Worm (Caenorhabditis elegans) whole organism, young adult: ENCODE results near the gene T14G12.11.

ENCODE experiments used
- D2030.7 ChIP-seq: fragments of 200-800 bp; sonication (Bioruptor generic); IDR thresholded peaks from 2 replicates; pipeline ENCODE4 v1.3.6; 2022; ENCODE audit warnings: missing genetic modification reagents, missing genetic modification characterization, missing compliant biosample characterization
- F33H1.4 ChIP-seq: fragments of 200-800 bp; sonication (Bioruptor generic); IDR thresholded peaks from 2 replicates; pipeline ENCODE4 v1.3.6; 2022; ENCODE audit warnings: missing genetic modification reagents, missing genetic modification characterization, missing compliant biosample characterization
- K11D2.4 ChIP-seq: fragments of 200-800 bp; sonication (Bioruptor generic); IDR thresholded peaks from 2 replicates; pipeline ENCODE4 v1.3.6; 2022; ENCODE audit warnings: missing genetic modification reagents, missing genetic modification characterization, missing compliant biosample characterization
- K12H6.12 ChIP-seq: fragments of 200-800 bp; sonication (Bioruptor generic); optimal IDR thresholded peaks from 2 replicates; lab custom pipeline; 2018; ENCODE audit warnings: mild to moderate bottlenecking, missing genetic modification characterization, missing compliant biosample characterization
- T07F8.4 ChIP-seq: sonication (generic microtip); optimal IDR thresholded peaks from 2 replicates; lab custom pipeline; 2016; ENCODE audit warnings: mild to moderate bottlenecking, missing genetic modification characterization, moderate library complexity, missing compliant biosample characterization
- T26A5.8 ChIP-seq: sonication (generic microtip); optimal IDR thresholded peaks from 2 replicates; lab custom pipeline; 2016; ENCODE audit warnings: missing genetic modification characterization, missing compliant biosample characterization
- Y56A3A.18 ChIP-seq: fragments of 200-800 bp; sonication (Bioruptor generic); IDR thresholded peaks from 2 replicates; pipeline ENCODE4 v1.3.6; 2022; ENCODE audit warnings: missing genetic modification reagents, missing genetic modification characterization, missing compliant biosample characterization
- ama-1 ChIP-seq, 3 experiments: fragments of 150-350 bp in 1 of 3; sonication (generic microtip) in 2 of 3; optimal IDR thresholded peaks; 2 replicates each; lab custom pipeline; 2014 to 2018; ENCODE audit warnings: missing biosample characterization in 2 of 3, missing genetic modification characterization in 2 of 3, missing genetic modification reagents in 2 of 3
- bed-1 ChIP-seq: fragments of 200-800 bp; sonication (Bioruptor generic); IDR thresholded peaks from 2 replicates; pipeline ENCODE4 v1.3.6; 2022; ENCODE audit warnings: missing genetic modification reagents, missing genetic modification characterization, missing compliant biosample characterization
- ceh-40 ChIP-seq: fragments of 200-800 bp; sonication (Bioruptor generic); IDR thresholded peaks from 2 replicates; pipeline ENCODE4 v1.3.6; 2022; ENCODE audit warnings: missing genetic modification characterization, missing compliant biosample characterization
- ceh-79 ChIP-seq: sonication (generic microtip); optimal IDR thresholded peaks from 2 replicates; lab custom pipeline; 2017; ENCODE audit warnings: mild to moderate bottlenecking, missing genetic modification characterization, missing compliant biosample characterization
- egl-18 ChIP-seq: fragments of 200-800 bp; sonication (Bioruptor generic); IDR thresholded peaks from 2 replicates; pipeline ENCODE4 v1.3.6; 2022; ENCODE audit warnings: missing genetic modification reagents, missing genetic modification characterization, missing compliant biosample characterization
- egl-44 ChIP-seq: fragments of 200-800 bp; sonication (Bioruptor generic); IDR thresholded peaks from 2 replicates; pipeline ENCODE4 v1.3.6; 2022; ENCODE audit warnings: missing genetic modification reagents, missing genetic modification characterization, missing compliant biosample characterization
- gei-17 ChIP-seq: fragments of 200-800 bp; sonication (Bioruptor generic); optimal IDR thresholded peaks from 2 replicates; lab custom pipeline; 2018; ENCODE audit warnings: mild to moderate bottlenecking, missing genetic modification characterization, missing compliant biosample characterization
- him-1 ChIP-seq: sonication (generic microtip); optimal IDR thresholded peaks from 2 replicates; lab custom pipeline; 2016; ENCODE audit warnings: missing genotype, missing genetic modification reagents, missing genetic modification characterization, missing compliant biosample characterization
- let-607 ChIP-seq, 2 experiments: fragments of 200-800 bp in 1 of 2; sonication (Bioruptor generic) in 1 of 2; sonication (generic microtip) in 1 of 2; optimal IDR thresholded peaks; 2 replicates each; lab custom pipeline; 2016 to 2018; ENCODE audit warnings: mild to moderate bottlenecking in 2 of 2, missing compliant biosample characterization in 2 of 2, missing genetic modification characterization in 2 of 2, moderate library complexity in 2 of 2, missing genotype in 1 of 2
- lin-26 ChIP-seq: fragments of 200-800 bp; sonication (Bioruptor generic); IDR thresholded peaks from 2 replicates; pipeline ENCODE4 v1.3.6; 2022; ENCODE audit warnings: missing genetic modification reagents, missing genetic modification characterization, missing compliant biosample characterization
- lin-54 ChIP-seq: fragments of 200-800 bp; sonication (Bioruptor generic); optimal IDR thresholded peaks from 2 replicates; lab custom pipeline; 2018; ENCODE audit warnings: mild to moderate bottlenecking, missing genetic modification characterization, missing compliant biosample characterization
- lsl-1 ChIP-seq: fragments of 200-800 bp; sonication (Bioruptor generic); optimal IDR thresholded peaks from 2 replicates; lab custom pipeline; 2018; ENCODE audit warnings: mild to moderate bottlenecking, missing genetic modification characterization, moderate library complexity, missing compliant biosample characterization
- madf-8 ChIP-seq: fragments of 200-800 bp; sonication (Bioruptor generic); conservative IDR thresholded peaks from 2 replicates; pipeline ENCODE4 v1.3.6; 2022; ENCODE audit warnings: missing genetic modification reagents, missing genetic modification characterization, missing compliant biosample characterization
- nhr-90 ChIP-seq: sonication (generic microtip); optimal IDR thresholded peaks from 2 replicates; lab custom pipeline; 2016; ENCODE audit warnings: missing genotype, mild to moderate bottlenecking, missing genetic modification characterization, missing compliant biosample characterization
- pbrm-1 ChIP-seq: fragments of 200-800 bp; sonication (Bioruptor generic); IDR thresholded peaks from 2 replicates; pipeline ENCODE4 v1.3.6; 2022; ENCODE audit warnings: missing genetic modification reagents, missing genetic modification characterization, missing compliant biosample characterization
- rcor-1 ChIP-seq: fragments of 200-800 bp; sonication (Bioruptor generic); IDR thresholded peaks from 2 replicates; pipeline ENCODE4 v1.3.6; 2022; ENCODE audit warnings: missing genetic modification reagents, missing genetic modification characterization, missing compliant biosample characterization
- repo-1 ChIP-seq: sonication (generic microtip); optimal IDR thresholded peaks from 2 replicates; lab custom pipeline; 2017; ENCODE audit warnings: mild to moderate bottlenecking, missing genetic modification characterization, missing compliant biosample characterization
- tlf-1 ChIP-seq: fragments of 200-800 bp; sonication (Bioruptor generic); optimal IDR thresholded peaks from 2 replicates; lab custom pipeline; 2018; ENCODE audit warnings: mild to moderate bottlenecking, missing genetic modification characterization, missing compliant biosample characterization
- xnd-1 ChIP-seq: sonication (generic microtip); optimal IDR thresholded peaks from 2 replicates; lab custom pipeline; 2016; ENCODE audit warnings: missing genotype, missing genetic modification reagents, missing genetic modification characterization, missing compliant biosample characterization
- ztf-22 ChIP-seq: fragments of 200-800 bp; sonication (Bioruptor generic); optimal IDR thresholded peaks from 2 replicates; lab custom pipeline; 2018; ENCODE audit warnings: mild to moderate bottlenecking, missing genetic modification characterization, moderate library complexity, missing compliant biosample characterization
- ztf-25 ChIP-seq: fragments of 200-800 bp; sonication (Bioruptor generic); IDR thresholded peaks from 2 replicates; pipeline ENCODE4 v1.3.6; 2022; ENCODE audit warnings: missing genetic modification reagents, missing genetic modification characterization, missing compliant biosample characterization
- ztf-26 ChIP-seq: sonication (generic microtip); optimal IDR thresholded peaks from 2 replicates; lab custom pipeline; 2017; ENCODE audit warnings: missing genetic modification characterization, missing compliant biosample characterization

Gene T14G12.11

ce11 chrX:3722567-3722966 is 39.8 kb downstream of the T14G12.11 start:
- TF ChIP-seq pbrm-1 (GFP tag; lab: Robert Waterston, UW), result 0 out of 2 replicates have a peak, but pooled peaks have one; percentile 13
- peak; percentile 42; the same call in 1 of the 2 replicates for TF ChIP-seq lin-26
- TF ChIP-seq rcor-1 (GFP tag; lab: Robert Waterston, UW), result 0 out of 2 replicates have a peak, but pooled peaks have one; percentile 12
- TF ChIP-seq egl-44 (GFP tag; lab: Robert Waterston, UW), result peak; percentile 56; the same call in 1 of the 2 replicates
- peak; percentile 25; the same call in 1 of the 2 replicates for TF ChIP-seq D2030.7 (GFP tag; lab: Robert Waterston, UW)
- peak; percentile 74; the same call in 1 of the 2 replicates for TF ChIP-seq ztf-25 (GFP tag; lab: Robert Waterston, UW)
- 0 out of 2 replicates have a peak, but pooled peaks have one; percentile 17 for TF ChIP-seq Y56A3A.18 (GFP tag; lab: Robert Waterston, UW)

- TF ChIP-seq nhr-90 (tag; lab: Kevin White, UChicago) (no peak), lin-54 (GFP tag; lab: Kevin White, UChicago) (no peak), ceh-79 (no peak), madf-8 (GFP tag; lab: Robert Waterston, UW) (no peak), T07F8.4 (no peak), bed-1 (no peak), him-1 (no peak), tlf-1 (GFP tag; lab: Kevin White, UChicago) (no peak), repo-1 (no peak), ztf-26 (no peak), let-607 (tag; optimal IDR thresholded peaks at IDR 0.05; lab: Kevin White, UChicago) (no peak), xnd-1 (tag; lab: Kevin White, UChicago) (no peak), lsl-1 (GFP tag; lab: Kevin White, UChicago) (no peak), ztf-22 (no peak), gei-17 (GFP tag; lab: Kevin White, UChicago) (no peak), Y56A3A.18 (GFP tag; lab: Robert Waterston, UW) (no peak), ztf-25 (GFP tag; lab: Robert Waterston, UW) (no peak)
Measured at ce11 chrX:3715835-3716234, 46.5 kb downstream of the T14G12.11 start.

DNA sequence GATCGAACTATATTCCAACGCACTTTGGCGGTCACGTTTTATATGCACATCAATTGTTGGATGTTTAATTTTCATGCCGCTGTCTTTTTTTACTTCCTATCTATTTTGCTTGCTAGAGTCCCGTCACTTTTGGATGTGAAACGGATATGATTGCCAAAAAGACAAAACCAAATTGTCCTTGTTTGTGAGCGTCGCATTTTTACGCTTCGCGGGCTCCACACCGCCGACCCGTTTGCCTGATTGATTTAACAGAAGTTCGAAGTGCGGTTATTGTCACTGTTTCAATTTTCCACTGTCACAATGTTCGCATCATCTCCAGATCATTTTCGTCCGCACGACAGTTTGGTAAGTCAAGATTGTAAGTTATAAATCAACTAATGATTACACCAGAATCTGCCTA is 47.5 kb downstream of the T14G12.11 start, which contains the start of gene C01C4.2:
C01C4.2 (plus strand) TSS at position 301 of the 400 bp plus-strand sequence.
- TF ChIP-seq egl-18 (GFP tag; lab: Robert Waterston, UW) (no peak), F33H1.4 (no peak), ceh-40 (GFP tag; lab: Robert Waterston, UW) (no peak), ama-1 (optimal IDR thresholded peaks at IDR 0.05; lab: Kevin White, UChicago) (no peak), ama-1 (GFP tag; optimal IDR thresholded peaks at IDR 0.05; lab: Kevin White, UChicago) (no peak)

- TF ChIP-seq K12H6.12, result peak; percentile 27
- TF ChIP-seq T26A5.8 (tag; lab: Kevin White, UChicago), result no peak
- TF ChIP-seq K11D2.4 (GFP tag; lab: Robert Waterston, UW), result 0 out of 2 replicates have a peak, but pooled peaks have one; percentile 13
Measured at ce11 chrX:3711581-3712101, 50.7 kb downstream of the T14G12.11 start.
